Worm (Caenorhabditis elegans) whole organism, young adult: ENCODE measurements around the gene Y57E12B.1.

Source experiments
- Y56A3A.18 ChIP-seq: fragments of 200-800 bp; sonication (Bioruptor generic); IDR thresholded peaks from 2 replicates; pipeline ENCODE4 v1.3.6; 2022; ENCODE audit warnings: missing genetic modification reagents, missing genetic modification characterization, missing compliant biosample characterization
- dpff-1 ChIP-seq: sonication (generic microtip); optimal IDR thresholded peaks from 2 replicates; lab custom pipeline; 2017; ENCODE audit warnings: mild to moderate bottlenecking, missing genetic modification characterization, missing compliant biosample characterization
- hlh-26 ChIP-seq: fragments of 200-800 bp; sonication (Bioruptor generic); conservative IDR thresholded peaks from 2 replicates; pipeline ENCODE4 v1.3.6; 2022; ENCODE audit warnings: missing genetic modification reagents, missing genetic modification characterization, missing compliant biosample characterization
- let-526 ChIP-seq: fragments of 200-800 bp; sonication (Bioruptor generic); IDR thresholded peaks from 2 replicates; pipeline ENCODE4 v1.3.6; 2022; ENCODE audit warnings: missing genetic modification reagents, missing genetic modification characterization, missing compliant biosample characterization
- lin-26 ChIP-seq: fragments of 200-800 bp; sonication (Bioruptor generic); IDR thresholded peaks from 2 replicates; pipeline ENCODE4 v1.3.6; 2022; ENCODE audit warnings: missing genetic modification reagents, missing genetic modification characterization, missing compliant biosample characterization
- pha-4 ChIP-seq: fragments of 150-350 bp; sonication (generic microtip); optimal IDR thresholded peaks from 2 replicates; lab custom pipeline; 2014; ENCODE audit warnings: missing biosample characterization, missing genetic modification reagents, missing genetic modification characterization
- unc-130 ChIP-seq: sonication (generic microtip); optimal IDR thresholded peaks from 2 replicates; lab custom pipeline; 2016; ENCODE audit warnings: missing genetic modification reagents, missing genetic modification characterization, missing compliant biosample characterization

ce11 chrV:6934212-6934611 lies 14.1 kb upstream of the Y57E12B.1 start, which contains the start of gene lipl-6:
- TF ChIP-seq pha-4 (no peak), Y56A3A.18 (GFP tag; lab: Robert Waterston, UW) (no peak), hlh-26 (no peak), lin-26 (no peak), dpff-1 (tag; lab: Kevin White, UChicago) (no peak), unc-130 (GFP tag; lab: Kevin White, UChicago) (no peak), let-526 (GFP tag; lab: Robert Waterston, UW) (no peak)
